Worm (Caenorhabditis elegans): ENCODE results near the gene nhr-31.
"Not testable (repeated sequence)": the region's sequence is repeated elsewhere in the genome, so short reads cannot be mapped to it uniquely, and the experiment has no call there.

nhr-31 gene

DNA sequence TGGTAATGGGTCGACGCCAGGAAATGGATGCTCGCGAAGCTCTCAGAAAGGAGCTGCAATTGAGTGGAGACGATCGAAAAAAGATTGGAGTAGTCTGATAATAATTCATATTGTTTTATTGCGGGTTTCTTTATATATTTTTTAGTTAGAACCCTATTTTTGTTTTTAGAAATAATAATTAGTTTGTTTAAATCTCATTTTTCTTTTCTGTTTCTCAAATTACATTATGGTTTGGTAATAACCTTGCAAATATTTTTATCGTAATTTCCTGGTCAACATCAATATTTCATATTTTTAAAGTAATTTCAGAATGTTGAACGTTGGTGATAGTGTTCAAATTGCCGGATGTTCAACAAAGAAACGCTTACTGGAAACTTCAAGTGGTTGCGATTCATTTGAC is 12.6 kb downstream of the nhr-31 start, which contains the start of gene elpc-4:
Gene elpc-4 (plus strand): TSS at position 301 of the 400 bp plus-strand sequence.
- TF ChIP-seq gmeb-1 (tag; optimal IDR thresholded peaks at IDR 0.05) (no peak), snpc-4 (tag; optimal IDR thresholded peaks at IDR 0.05) (no peak), ceh-16 (tag; optimal IDR thresholded peaks at IDR 0.05) (no peak), lin-11 (tag; optimal IDR thresholded peaks at IDR 0.05) (no peak), nhr-77 (tag; optimal IDR thresholded peaks at IDR 0.05) (no peak)

DNA sequence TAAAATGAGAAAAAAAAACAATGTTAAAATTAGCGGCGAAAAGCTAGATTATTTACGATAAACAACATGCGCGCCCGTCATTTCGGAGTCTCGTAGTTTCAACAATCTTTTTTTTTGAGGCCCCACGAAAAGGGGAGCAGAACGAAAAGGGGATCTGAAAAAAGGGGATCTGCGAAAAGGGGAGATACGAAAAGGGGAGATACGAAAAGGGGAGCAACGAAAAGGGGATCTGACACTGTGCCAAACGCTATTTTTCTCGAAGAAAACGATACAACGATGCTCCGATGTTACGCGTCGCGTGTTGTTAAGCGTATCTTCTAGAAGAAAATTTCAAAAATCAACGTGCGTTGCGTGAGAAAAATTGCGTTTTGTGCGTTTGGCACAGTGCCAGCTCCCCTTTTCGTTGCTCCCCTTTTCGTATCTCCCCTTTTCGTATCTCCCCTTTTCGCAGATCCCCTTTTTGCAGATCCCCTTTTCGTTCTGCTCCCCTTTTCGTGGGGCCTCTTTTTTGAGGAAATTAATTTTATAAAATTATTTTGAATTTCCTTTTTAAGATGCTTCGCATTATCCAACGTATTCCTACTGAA is 13.5 kb downstream of the nhr-31 start, which contains the start of gene C26B2.7:
Gene C26B2.7 (plus strand): TSS at position 549 of the 587 bp plus-strand sequence.
- peak; percentile 27 to 73 for TF ChIP-seq lsy-2 (tag; optimal IDR thresholded peaks at IDR 0.05)
- TF ChIP-seq C34F6.9 (tag; optimal IDR thresholded peaks at IDR 0.05), result peak; percentile 40
- peak; percentile 84 for TF ChIP-seq F13H6.1 (tag; optimal IDR thresholded peaks at IDR 0.05)
- TF ChIP-seq sma-3 (GFP tag; optimal IDR thresholded peaks at IDR 0.05), result peak; percentile 90
- peak; percentile 69 for TF ChIP-seq nhr-21 (tag; optimal IDR thresholded peaks at IDR 0.05)
- peak; percentile 15 for TF ChIP-seq fos-1 (tag; optimal IDR thresholded peaks at IDR 0.05)
- TF ChIP-seq sma-9 (GFP tag; optimal IDR thresholded peaks at IDR 0.05), result peak; percentile 77
- not testable (repeated sequence) for TF ChIP-seq sma-9 (tag; optimal IDR thresholded peaks at IDR 0.05)
- peak; percentile 63 for TF ChIP-seq ztf-4 (tag; optimal IDR thresholded peaks at IDR 0.05)
- TF ChIP-seq R02D3.7 (tag; optimal IDR thresholded peaks at IDR 0.05), result peak; percentile 54
- TF ChIP-seq crh-2 (tag; optimal IDR thresholded peaks at IDR 0.05), result peak; percentile 49
- peak; percentile 85 for TF ChIP-seq unc-55 (GFP tag; optimal IDR thresholded peaks at IDR 0.05)
- TF ChIP-seq lin-13 (GFP tag; optimal IDR thresholded peaks at IDR 0.05), result peak; percentile 66
- TF ChIP-seq mab-5 (tag; optimal IDR thresholded peaks at IDR 0.05), result peak; percentile 25
- peak; percentile 67 for TF ChIP-seq gmeb-1 (tag; optimal IDR thresholded peaks at IDR 0.05)
- TF ChIP-seq nhr-129 (tag; optimal IDR thresholded peaks at IDR 0.05), result peak; percentile 52

DNA sequence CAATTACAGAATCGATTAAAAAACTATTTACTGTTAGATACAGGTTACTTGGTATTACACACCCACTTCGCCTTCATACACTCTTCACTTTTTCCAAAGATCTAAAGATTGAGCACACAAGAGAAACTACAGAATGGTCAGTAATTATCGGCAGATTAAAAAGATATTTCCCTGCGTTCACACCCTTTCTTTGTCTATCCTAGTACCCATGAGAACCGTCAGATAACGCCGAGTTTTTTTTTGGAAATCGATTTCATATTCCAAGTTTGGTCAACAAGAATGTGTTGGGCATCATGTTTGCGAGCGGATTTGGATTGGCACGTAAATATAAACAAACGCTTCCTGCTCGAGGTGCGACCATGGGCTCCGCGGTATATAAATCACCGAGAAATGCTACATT is 15.5 kb downstream of the nhr-31 start, which contains the start of gene C26B2.8:
Gene C26B2.8 (plus strand): TSS at position 301 of the 400 bp plus-strand sequence.
- no peak for TF ChIP-seq alr-1 (tag; optimal IDR thresholded peaks at IDR 0.05)
- no peak for TF ChIP-seq ztf-11 (tag; optimal IDR thresholded peaks at IDR 0.05)
- TF ChIP-seq nhr-23 (tag; optimal IDR thresholded peaks at IDR 0.05), result no peak
- no peak for TF ChIP-seq nhr-10 (tag; optimal IDR thresholded peaks at IDR 0.05)
- no peak for TF ChIP-seq skn-1 (tag; optimal IDR thresholded peaks at IDR 0.05)
- TF ChIP-seq crh-2 (tag; optimal IDR thresholded peaks at IDR 0.05), result no peak

DNA sequence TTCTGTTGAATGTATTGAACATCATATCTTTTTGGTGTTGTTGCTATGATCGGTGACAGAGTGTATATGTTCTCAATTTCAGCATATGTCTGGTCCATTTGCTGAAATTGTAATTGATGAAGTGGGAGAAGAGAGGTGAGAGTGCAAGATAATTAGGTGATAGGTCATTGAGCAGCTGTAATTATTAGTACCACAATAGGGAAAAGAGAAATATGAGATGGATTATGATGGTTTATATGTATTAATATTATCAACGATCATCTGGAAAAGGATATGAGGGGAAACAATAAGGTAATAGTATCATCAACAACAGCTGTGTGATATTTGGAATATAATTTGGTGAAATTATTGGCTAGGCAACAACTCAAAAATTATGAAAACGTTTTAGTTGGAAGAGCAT is 17.0 kb downstream of the nhr-31 start, which contains the start of gene Y42H9B.3:
Gene Y42H9B.3 (minus strand): TSS at position 101 of the 400 bp plus-strand sequence.
- no peak for TF ChIP-seq C34F6.9 (tag; optimal IDR thresholded peaks at IDR 0.05)
- no peak for TF ChIP-seq F13H6.1 (tag; optimal IDR thresholded peaks at IDR 0.05)
- TF ChIP-seq ztf-1 (GFP tag; conservative IDR thresholded peaks at IDR 0.05), result no peak

DNA sequence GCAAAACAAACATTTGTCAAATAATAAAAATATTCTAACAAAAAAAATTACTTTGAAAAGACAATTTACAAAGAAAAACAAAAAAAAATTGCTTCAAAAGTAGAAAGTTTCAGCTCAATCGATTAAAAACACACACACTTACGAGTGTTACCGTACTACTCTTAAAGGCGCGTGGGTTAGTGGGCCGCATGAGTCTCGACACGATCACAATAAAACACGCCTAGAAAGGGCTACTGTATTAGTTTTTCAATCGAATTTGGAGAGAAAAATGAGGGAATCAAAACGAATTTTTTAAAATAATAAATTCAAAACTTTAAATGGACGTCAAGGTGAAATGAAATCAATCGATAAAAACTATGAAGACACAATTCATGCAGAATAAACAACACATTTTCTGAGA is 18.8 kb downstream of the nhr-31 start:
- TF ChIP-seq blmp-1 (tag; optimal IDR thresholded peaks at IDR 0.05; ENCODE audit: insufficient read depth) (no peak), nhr-21 (tag; optimal IDR thresholded peaks at IDR 0.05) (no peak), ceh-16 (tag; optimal IDR thresholded peaks at IDR 0.05) (no peak), F13H6.1 (tag; optimal IDR thresholded peaks at IDR 0.05) (no peak), ztf-1 (GFP tag; conservative IDR thresholded peaks at IDR 0.05) (no peak), lin-39 (tag; optimal IDR thresholded peaks at IDR 0.05) (no peak), mbf-1 (tag; optimal IDR thresholded peaks at IDR 0.05) (no peak), peb-1 (tag; optimal IDR thresholded peaks at IDR 0.05) (no peak), fos-1 (tag; optimal IDR thresholded peaks at IDR 0.05) (no peak), lin-11 (tag; optimal IDR thresholded peaks at IDR 0.05) (no peak), nhr-23 (tag; optimal IDR thresholded peaks at IDR 0.05) (no peak), ceh-82 (tag; optimal IDR thresholded peaks at IDR 0.05) (no peak), sma-9 (GFP tag; optimal IDR thresholded peaks at IDR 0.05) (no peak), sma-9 (tag; optimal IDR thresholded peaks at IDR 0.05) (no peak)

DNA sequence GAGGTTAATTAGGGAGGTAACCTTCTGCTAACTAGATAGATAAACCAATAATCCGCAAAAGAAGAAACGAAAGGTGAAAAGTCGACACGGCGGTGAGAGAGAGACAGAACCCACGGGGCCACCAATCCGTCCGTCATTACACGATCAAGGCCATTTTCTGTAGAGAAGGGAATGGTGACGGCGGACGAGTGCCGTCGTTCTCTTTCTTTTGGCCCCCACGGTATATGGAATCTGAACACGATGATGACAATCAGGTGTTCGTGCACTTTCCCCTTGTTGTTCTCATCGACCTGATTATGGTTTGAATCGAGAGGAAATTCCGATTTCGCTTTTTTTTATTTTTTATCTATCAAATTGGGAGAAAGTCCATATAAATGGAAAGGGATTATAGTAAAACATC is 19.9 kb downstream of the nhr-31 start:
- no peak for TF ChIP-seq ztf-11 (tag; optimal IDR thresholded peaks at IDR 0.05)
- TF ChIP-seq C34F6.9 (tag; optimal IDR thresholded peaks at IDR 0.05), result no peak
- TF ChIP-seq ceh-16 (tag; optimal IDR thresholded peaks at IDR 0.05), result peak; percentile 9
- TF ChIP-seq nhr-77 (tag; optimal IDR thresholded peaks at IDR 0.05), result no peak
- no peak for TF ChIP-seq ZK546.5 (tag; optimal IDR thresholded peaks at IDR 0.05)
- TF ChIP-seq unc-39 (tag; optimal IDR thresholded peaks at IDR 0.05), result no peak
- no peak for TF ChIP-seq lin-39 (tag; optimal IDR thresholded peaks at IDR 0.05)
- no peak for TF ChIP-seq nhr-21 (tag; optimal IDR thresholded peaks at IDR 0.05)
- TF ChIP-seq peb-1 (tag; optimal IDR thresholded peaks at IDR 0.05), result no peak
- TF ChIP-seq elt-3 (tag; optimal IDR thresholded peaks at IDR 0.05), result no peak
- TF ChIP-seq R02D3.7 (tag; optimal IDR thresholded peaks at IDR 0.05), result no peak
- TF ChIP-seq ztf-1 (GFP tag; conservative IDR thresholded peaks at IDR 0.05), result no peak
- TF ChIP-seq ztf-4 (tag; optimal IDR thresholded peaks at IDR 0.05), result no peak
- peak; percentile 18 for TF ChIP-seq sma-3 (GFP tag; optimal IDR thresholded peaks at IDR 0.05)
- peak; percentile 41 for TF ChIP-seq nhr-25 (tag; optimal IDR thresholded peaks at IDR 0.05)
- no peak for TF ChIP-seq ama-1 (optimal IDR thresholded peaks at IDR 0.05)
- no peak for TF ChIP-seq lin-11 (tag; optimal IDR thresholded peaks at IDR 0.05)
- no peak for TF ChIP-seq zag-1 (tag; optimal IDR thresholded peaks at IDR 0.05)
- TF ChIP-seq ceh-82 (tag; optimal IDR thresholded peaks at IDR 0.05), result no peak
- no peak for TF ChIP-seq nhr-129 (tag; optimal IDR thresholded peaks at IDR 0.05)
- TF ChIP-seq mab-5 (tag; optimal IDR thresholded peaks at IDR 0.05), result no peak
- TF ChIP-seq fos-1 (tag; optimal IDR thresholded peaks at IDR 0.05), result peak; percentile 14
- TF ChIP-seq unc-62 (GFP tag; optimal IDR thresholded peaks at IDR 0.05), result no peak
- TF ChIP-seq blmp-1 (tag; optimal IDR thresholded peaks at IDR 0.05; ENCODE audit: insufficient read depth), result peak; percentile 89
- no peak for TF ChIP-seq lsy-2 (tag; optimal IDR thresholded peaks at IDR 0.05)
- TF ChIP-seq mdl-1 (tag; optimal IDR thresholded peaks at IDR 0.05), result no peak
- no peak for TF ChIP-seq mbf-1 (tag; optimal IDR thresholded peaks at IDR 0.05)
